Fruit fly (Drosophila melanogaster) whole organism, embryonic: ENCODE results near the gene GatB.

Experiments used
- Atf3 ChIP-seq: fragments of 200-800 bp; sonication (Bioruptor generic); optimal IDR thresholded peaks from 3 replicates; lab custom pipeline; 2016; ENCODE audit warnings: missing biosample characterization, missing genetic modification characterization
- CG1024 ChIP-seq: fragments of 200-800 bp; sonication (Bioruptor generic); IDR thresholded peaks from 2 replicates; pipeline ENCODE4 v1.3.6; 2022; ENCODE audit warnings: missing biosample characterization, missing genetic modification characterization
- CG10979 ChIP-seq: fragments of 200-800 bp; sonication (Bioruptor generic); optimal IDR thresholded peaks from 2 replicates; lab custom pipeline; 2018; ENCODE audit warnings: missing biosample characterization, mild to moderate bottlenecking, missing genetic modification characterization, moderate library complexity
- CG11085 ChIP-seq: fragments of 200-800 bp; sonication (Bioruptor generic); IDR thresholded peaks from 2 replicates; pipeline ENCODE4 v1.3.6; 2022; ENCODE audit warnings: missing biosample characterization, missing genetic modification characterization
- CG12744 ChIP-seq: fragments of 200-800 bp; sonication (Bioruptor generic); optimal IDR thresholded peaks from 2 replicates; lab custom pipeline; 2016; ENCODE audit warnings: missing biosample characterization, missing genetic modification characterization
- CG13424 ChIP-seq: fragments of 200-800 bp; sonication (Bioruptor generic); optimal IDR thresholded peaks from 2 replicates; lab custom pipeline; 2019; ENCODE audit warnings: missing biosample characterization, mild to moderate bottlenecking, missing genetic modification characterization, moderate library complexity
- CG13624 ChIP-seq: fragments of 200-800 bp; sonication (Bioruptor generic); optimal IDR thresholded peaks from 2 replicates; lab custom pipeline; 2016; ENCODE audit warnings: missing biosample characterization, missing genetic modification characterization
- CG14050 ChIP-seq: fragments of 200-800 bp; sonication (Bioruptor generic); IDR thresholded peaks from 3 replicates; pipeline ENCODE4 v1.3.6; 2022; ENCODE audit warnings: missing biosample characterization, missing genetic modification characterization
- CG16779 ChIP-seq: fragments of 200-800 bp; sonication (Bioruptor generic); IDR thresholded peaks from 2 replicates; pipeline ENCODE4 v1.3.6; 2022; ENCODE audit warnings: missing biosample characterization, missing genetic modification characterization
- CG17612 ChIP-seq: fragments of 200-800 bp; sonication (Bioruptor generic); IDR thresholded peaks from 2 replicates; pipeline ENCODE4 v1.3.6; 2022; ENCODE audit warnings: missing biosample characterization, missing genetic modification characterization
- CG2712 ChIP-seq: fragments of 200-800 bp; optimal IDR thresholded peaks from 3 replicates; lab custom pipeline; 2019; ENCODE audit warnings: missing biosample characterization, mild to moderate bottlenecking, missing genetic modification characterization, moderate library complexity
- CG2889 ChIP-seq: fragments of 200-800 bp; sonication (Bioruptor generic); IDR thresholded peaks from 3 replicates; pipeline ENCODE4 v1.3.6; 2022; ENCODE audit warnings: missing biosample characterization, missing genetic modification characterization
- CG3281 ChIP-seq: fragments of 200-800 bp; sonication (Bioruptor generic); optimal IDR thresholded peaks from 3 replicates; lab custom pipeline; 2017; ENCODE audit warnings: missing biosample characterization, mild to moderate bottlenecking, missing genetic modification characterization
- CG34224 ChIP-seq: fragments of 200-800 bp; sonication (Bioruptor generic); IDR thresholded peaks from 3 replicates; pipeline ENCODE4 v1.3.6; 2022; ENCODE audit warnings: missing biosample characterization, missing genetic modification characterization; ENCODE audit not compliant: partially characterized antibody
- CG3995 ChIP-seq: fragments of 200-800 bp; sonication (Bioruptor generic); optimal IDR thresholded peaks from 3 replicates; lab custom pipeline; 2016; ENCODE audit warnings: missing biosample characterization, missing genetic modification characterization
- CG4404 ChIP-seq: fragments of 200-800 bp; sonication (Bioruptor generic); IDR thresholded peaks from 2 replicates; pipeline ENCODE4 v1.3.6; 2022; ENCODE audit warnings: missing biosample characterization, missing genetic modification characterization
- CG6683 ChIP-seq: fragments of 200-800 bp; sonication (Bioruptor generic); optimal IDR thresholded peaks from 2 replicates; lab custom pipeline; 2017; ENCODE audit warnings: missing biosample characterization, mild to moderate bottlenecking, missing genetic modification characterization, missing genetic modification reagents
- CG8089 ChIP-seq: fragments of 200-800 bp; sonication (Bioruptor generic); optimal IDR thresholded peaks from 3 replicates; lab custom pipeline; 2016; ENCODE audit warnings: missing biosample characterization, missing genetic modification characterization
- CG8290 ChIP-seq, 3 experiments: fragments of 200-800 bp; sonication (Bioruptor generic); optimal IDR thresholded peaks; 2 replicates each; lab custom pipeline; 2016 to 2019; ENCODE audit warnings: missing biosample characterization in 3 of 3, missing genetic modification characterization in 3 of 3, mild to moderate bottlenecking in 2 of 3, moderate library complexity in 1 of 3
- CG8765 ChIP-seq: fragments of 200-800 bp; sonication (Bioruptor generic); IDR thresholded peaks from 2 replicates; pipeline ENCODE4 v1.3.6; 2022; ENCODE audit warnings: missing biosample characterization, missing genetic modification characterization
- Dek ChIP-seq: fragments of 200-800 bp; sonication (Bioruptor generic); optimal IDR thresholded peaks from 3 replicates; lab custom pipeline; 2019; ENCODE audit warnings: missing biosample characterization, mild to moderate bottlenecking, missing genetic modification characterization, moderate library complexity
- Dip2 ChIP-seq: fragments of 200-800 bp; sonication (Bioruptor generic); IDR thresholded peaks from 2 replicates; pipeline ENCODE4 v1.3.6; 2022; ENCODE audit warnings: missing biosample characterization, missing genetic modification characterization
- Fer2 ChIP-seq: fragments of 200-800 bp; sonication (Bioruptor generic); optimal IDR thresholded peaks from 2 replicates; lab custom pipeline; 2018; ENCODE audit warnings: missing biosample characterization, mild to moderate bottlenecking, missing genetic modification characterization, moderate library complexity
- HLH4C ChIP-seq: fragments of 200-800 bp; sonication (Bioruptor generic); IDR thresholded peaks from 3 replicates; pipeline ENCODE4 v1.3.6; 2022; ENCODE audit warnings: missing biosample characterization, missing genetic modification characterization; ENCODE audit not compliant: partially characterized antibody
- Hsf ChIP-seq: fragments of 200-800 bp; sonication (Bioruptor generic); optimal IDR thresholded peaks from 3 replicates; lab custom pipeline; 2016; ENCODE audit warnings: missing biosample characterization, missing genetic modification characterization
- Jarid2 ChIP-seq: fragments of 200-800 bp; sonication (Bioruptor generic); optimal IDR thresholded peaks from 3 replicates; lab custom pipeline; 2017; ENCODE audit warnings: mild to moderate bottlenecking, missing biosample characterization, missing genetic modification reagents, missing genetic modification characterization
- Kr ChIP-seq: fragments of 200-800 bp; sonication (Bioruptor generic); optimal IDR thresholded peaks from 2 replicates; lab custom pipeline; 2017; ENCODE audit warnings: missing biosample characterization, mild to moderate bottlenecking, missing genetic modification characterization
- Med ChIP-seq: fragments of 200-800 bp; sonication (Bioruptor generic); peaks from one replicate; lab custom pipeline; 2016; ENCODE audit warnings: missing biosample characterization, missing genetic modification characterization, mild to moderate bottlenecking, inconsistent platforms, moderate library complexity
- NFAT ChIP-seq: fragments of 200-800 bp; sonication (Bioruptor generic); IDR thresholded peaks from 2 replicates; pipeline ENCODE4 v1.3.6; 2022; ENCODE audit warnings: missing biosample characterization, missing genetic modification characterization
- Rfx ChIP-seq: fragments of 200-800 bp; sonication (Bioruptor generic); IDR thresholded peaks from 2 replicates; pipeline ENCODE4 v1.3.6; 2022; ENCODE audit warnings: missing biosample characterization, missing genetic modification characterization
- Sin3A ChIP-seq: fragments of >200 bp; optimal IDR thresholded peaks from 2 replicates; lab custom pipeline; 2018
- Tbp ChIP-seq: fragments of >200 bp; optimal IDR thresholded peaks from 2 replicates; lab custom pipeline; 2018; ENCODE audit warnings: missing biosample characterization, missing genetic modification characterization
- Vsx1 ChIP-seq: fragments of 200-800 bp; sonication (Bioruptor generic); optimal IDR thresholded peaks from 2 replicates; lab custom pipeline; 2017; ENCODE audit warnings: missing biosample characterization, mild to moderate bottlenecking, missing genetic modification characterization, missing genetic modification reagents
- Xbp1 ChIP-seq: fragments of 200-800 bp; sonication (Bioruptor generic); optimal IDR thresholded peaks from 3 replicates; lab custom pipeline; 2016; ENCODE audit warnings: missing biosample characterization, mild to moderate bottlenecking, missing genetic modification characterization
- bcd ChIP-seq: fragments of 200-800 bp; sonication (Bioruptor generic); optimal IDR thresholded peaks from 2 replicates; lab custom pipeline; 2017; ENCODE audit warnings: missing biosample characterization, mild to moderate bottlenecking, missing genetic modification characterization
- croc ChIP-seq: fragments of 200-800 bp; sonication (Bioruptor generic); conservative IDR thresholded peaks from 3 replicates; pipeline ENCODE4 v1.3.6; 2022; ENCODE audit warnings: missing biosample characterization, missing genetic modification characterization
- dan ChIP-seq: fragments of 200-800 bp; sonication (Bioruptor generic); IDR thresholded peaks from 2 replicates; pipeline ENCODE4 v1.3.6; 2022; ENCODE audit warnings: missing biosample characterization, missing genetic modification characterization
- dm ChIP-seq: fragments of 200-800 bp; sonication (Bioruptor generic); optimal IDR thresholded peaks from 3 replicates; lab custom pipeline; 2016; ENCODE audit warnings: missing biosample characterization, missing genetic modification characterization
- fd102C ChIP-seq: fragments of 200-800 bp; sonication (Bioruptor generic); optimal IDR thresholded peaks from 2 replicates; lab custom pipeline; 2018; ENCODE audit warnings: missing biosample characterization, mild to moderate bottlenecking, missing genetic modification characterization, moderate library complexity
- lmd ChIP-seq: fragments of 200-800 bp; sonication (Bioruptor generic); IDR thresholded peaks from 2 replicates; pipeline ENCODE4 v1.3.6; 2022; ENCODE audit warnings: missing biosample characterization, missing genetic modification characterization
- oc ChIP-seq: fragments of 200-800 bp; sonication (Bioruptor generic); optimal IDR thresholded peaks from 2 replicates; lab custom pipeline; 2018; ENCODE audit warnings: missing biosample characterization, mild to moderate bottlenecking, missing genetic modification characterization, moderate library complexity
- odd ChIP-seq: fragments of 200-800 bp; sonication (Bioruptor generic); optimal IDR thresholded peaks from 2 replicates; lab custom pipeline; 2017; ENCODE audit warnings: missing biosample characterization, mild to moderate bottlenecking, missing genetic modification characterization
- sd ChIP-seq: fragments of 200-800 bp; sonication (Bioruptor generic); optimal IDR thresholded peaks from 3 replicates; lab custom pipeline; 2018; ENCODE audit warnings: missing biosample characterization, mild to moderate bottlenecking, missing genetic modification characterization, moderate library complexity
- sens ChIP-seq: fragments of 200-800 bp; sonication (Bioruptor generic); peaks from one replicate; lab custom pipeline; 2016; ENCODE audit warnings: missing biosample characterization, missing genetic modification characterization
- sisA ChIP-seq: fragments of 200-800 bp; sonication (Bioruptor generic); IDR thresholded peaks from 2 replicates; pipeline ENCODE4 v1.3.6; 2022; ENCODE audit warnings: missing biosample characterization, missing genetic modification characterization
- sna ChIP-seq: fragments of 200-800 bp; sonication (Bioruptor generic); IDR thresholded peaks from 2 replicates; pipeline ENCODE4 v1.3.6; 2022; ENCODE audit warnings: missing biosample characterization, missing genetic modification characterization; ENCODE audit not compliant: partially characterized antibody
- sr ChIP-seq: fragments of 200-800 bp; sonication (Bioruptor generic); IDR thresholded peaks from 3 replicates; pipeline ENCODE4 v1.3.6; 2022; ENCODE audit warnings: missing biosample characterization, missing genetic modification characterization
- ssp ChIP-seq: fragments of 200-800 bp; sonication (Bioruptor generic); IDR thresholded peaks from 2 replicates; pipeline ENCODE4 v1.3.6; 2022; ENCODE audit warnings: missing biosample characterization, missing genetic modification characterization
- stc ChIP-seq: fragments of 200-800 bp; sonication (Bioruptor generic); IDR thresholded peaks from 2 replicates; pipeline ENCODE4 v1.3.6; 2022; ENCODE audit warnings: missing biosample characterization, missing genetic modification characterization
- wek ChIP-seq: fragments of 200-800 bp; sonication (Bioruptor generic); optimal IDR thresholded peaks from 3 replicates; lab custom pipeline; 2018; ENCODE audit warnings: missing biosample characterization, mild to moderate bottlenecking, missing genetic modification characterization, moderate library complexity
- zf30C ChIP-seq: fragments of 200-800 bp; sonication (Bioruptor generic); optimal IDR thresholded peaks from 3 replicates; lab custom pipeline; 2018; ENCODE audit warnings: missing biosample characterization, mild to moderate bottlenecking, missing genetic modification characterization

Gene GatB

dm6 chr3R:24169362-24169761 is 39.3 kb upstream of the GatB start, which contains the start of gene CG5510 (continued):
- TF ChIP-seq stc (no peak; the same call in 1 of the 2 replicates), ssp (GFP tag; lab: Robert Waterston, UW) (peak; percentile 24; the same call in 1 of the 2 replicates), CG10979 (peak; percentile 7), dan (GFP tag; lab: Robert Waterston, UW) (no peak), CG14050 (GFP tag; lab: Robert Waterston, UW) (no peak), Xbp1 (peak; percentile 65), Fer2 (tag; lab: Kevin White, UChicago) (no peak), Atf3 (GFP tag; lab: Kevin White, UChicago) (peak; percentile 9), Kr (GFP tag; lab: Kevin White, UChicago) (no peak), CG13624 (GFP tag; lab: Kevin White, UChicago) (peak; percentile 80), wek (GFP tag; lab: Kevin White, UChicago) (no peak), CG4404 (GFP tag; lab: Robert Waterston, UW) (no peak; the same call in 1 of the 2 replicates), NFAT (peak; percentile 83), CG6683 (no peak), CG13424 (tag; lab: Kevin White, UChicago) (peak; percentile 39), odd (GFP tag; lab: Kevin White, UChicago) (no peak), Dek (tag; lab: Kevin White, UChicago) (peak; percentile 32), sna (GFP tag; lab: Robert Waterston, UW) (peak; percentile 99), dm (GFP tag; lab: Kevin White, UChicago) (peak; percentile 49), sr (GFP tag; lab: Robert Waterston, UW) (no peak), HLH4C (GFP tag; lab: Robert Waterston, UW) (peak; percentile 98), Sin3A (lab: Kevin White, UChicago) (peak; percentile 61), Vsx1 (GFP tag; lab: Kevin White, UChicago) (no peak), Jarid2 (no peak), Med (GFP tag; lab: Kevin White, UChicago) (peak; percentile 97), CG8290 (GFP tag; optimal IDR thresholded peaks at IDR 0.05; lab: Kevin White, UChicago) (no peak), CG8290 (tag; optimal IDR thresholded peaks at IDR 0.05; lab: Kevin White, UChicago) (peak in 1 of 2 experiments; percentile 89), lmd (peak; percentile 38; the same call in 1 of the 2 replicates), oc (tag; lab: Kevin White, UChicago) (peak; percentile 10), CG3995 (GFP tag; lab: Kevin White, UChicago) (peak; percentile 100), Dip2 (GFP tag; lab: Robert Waterston, UW) (no peak), croc (no peak), CG11085 (GFP tag; lab: Robert Waterston, UW) (no peak; the same call in 1 of the 2 replicates), Tbp (GFP tag; lab: Kevin White, UChicago) (no peak), CG3281 (GFP tag; lab: Kevin White, UChicago) (no peak), zf30C (GFP tag; lab: Kevin White, UChicago) (peak; percentile 94), CG2712 (tag; lab: Kevin White, UChicago) (peak; percentile 76), CG2889 (GFP tag; lab: Robert Waterston, UW) (0 out of 3 replicates have a peak, but pooled peaks have one; percentile 32), CG8765 (GFP tag; lab: Robert Waterston, UW) (peak; percentile 7; the same call in 1 of the 2 replicates), CG8089 (GFP tag; lab: Kevin White, UChicago) (no peak), sens (GFP tag; lab: Kevin White, UChicago) (peak; percentile 90), CG12744 (GFP tag; lab: Kevin White, UChicago) (peak; percentile 8), CG1024 (no peak), CG34224 (peak; percentile 99), sisA (GFP tag; lab: Robert Waterston, UW) (peak; percentile 59), sd (tag; lab: Kevin White, UChicago) (peak; percentile 32), Rfx (GFP tag; lab: Robert Waterston, UW) (peak; percentile 81), CG17612 (GFP tag; lab: Robert Waterston, UW) (no peak), CG16779 (GFP tag; lab: Robert Waterston, UW) (no peak; the same call in 1 of the 2 replicates), bcd (GFP tag; lab: Kevin White, UChicago) (peak; percentile 23), Hsf (GFP tag; lab: Kevin White, UChicago) (peak; percentile 47), fd102C (no peak)
